Fruit fly (Drosophila melanogaster) whole organism, embryonic: ENCODE measurements around the gene His3.3B.

Experiments
- Atf3 ChIP-seq: fragments of 200-800 bp; sonication (Bioruptor generic); optimal IDR thresholded peaks from 3 replicates; lab custom pipeline; 2016; ENCODE audit warnings: missing biosample characterization, missing genetic modification characterization
- Bdp1 ChIP-seq: fragments of 200-800 bp; sonication (Bioruptor generic); optimal IDR thresholded peaks from 3 replicates; lab custom pipeline; 2016; ENCODE audit warnings: missing biosample characterization, missing genetic modification characterization
- C15 ChIP-seq: fragments of 200-800 bp; sonication (Bioruptor generic); IDR thresholded peaks from 3 replicates; pipeline ENCODE4 v1.3.6; 2022; ENCODE audit warnings: missing biosample characterization, missing genetic modification characterization
- CG10267 ChIP-seq: fragments of 200-800 bp; sonication (Bioruptor generic); optimal IDR thresholded peaks from 2 replicates; lab custom pipeline; 2018; ENCODE audit warnings: missing biosample characterization, mild to moderate bottlenecking, missing genetic modification characterization, moderate library complexity
- CG10274 ChIP-seq: fragments of 200-800 bp; sonication (Bioruptor generic); optimal IDR thresholded peaks from 3 replicates; lab custom pipeline; 2017; ENCODE audit warnings: missing biosample characterization, mild to moderate bottlenecking, missing genetic modification characterization
- CG10462 ChIP-seq: fragments of 200-800 bp; sonication (Bioruptor generic); optimal IDR thresholded peaks from 2 replicates; lab custom pipeline; 2016; ENCODE audit warnings: missing biosample characterization, missing genetic modification characterization
- CG11695 ChIP-seq: fragments of 200-800 bp; sonication (Bioruptor generic); IDR thresholded peaks from 3 replicates; pipeline ENCODE4 v1.3.6; 2022; ENCODE audit warnings: missing biosample characterization, missing genetic modification characterization
- CG11696 ChIP-seq: fragments of 200-800 bp; sonication (Bioruptor generic); IDR thresholded peaks from 2 replicates; pipeline ENCODE4 v1.3.6; 2022; ENCODE audit warnings: missing biosample characterization, missing genetic modification characterization
- CG1233 ChIP-seq: fragments of 200-800 bp; sonication (Bioruptor generic); optimal IDR thresholded peaks from 4 replicates; lab custom pipeline; 2018; ENCODE audit warnings: missing biosample characterization, mild to moderate bottlenecking, missing genetic modification characterization
- CG15269 ChIP-seq: fragments of 200-800 bp; sonication (Bioruptor generic); optimal IDR thresholded peaks from 2 replicates; lab custom pipeline; 2018; ENCODE audit warnings: missing biosample characterization, mild to moderate bottlenecking, missing genetic modification characterization, moderate library complexity
- CG15479 ChIP-seq: fragments of 200-800 bp; sonication (Bioruptor generic); optimal IDR thresholded peaks from 3 replicates; lab custom pipeline; 2019; ENCODE audit warnings: missing biosample characterization, mild to moderate bottlenecking, missing genetic modification characterization, moderate library complexity
- CG15514 ChIP-seq: fragments of 200-800 bp; sonication (Bioruptor generic); optimal IDR thresholded peaks from 3 replicates; lab custom pipeline; 2017; ENCODE audit warnings: missing biosample characterization, missing genetic modification characterization, mild to moderate bottlenecking, moderate library complexity, missing genetic modification reagents
- CG15601 ChIP-seq: fragments of 200-800 bp; sonication (Bioruptor generic); optimal IDR thresholded peaks from 3 replicates; lab custom pipeline; 2019; ENCODE audit warnings: missing biosample characterization, mild to moderate bottlenecking, missing genetic modification characterization, moderate library complexity
- CG17385 ChIP-seq: fragments of 200-800 bp; sonication (Bioruptor generic); optimal IDR thresholded peaks from 3 replicates; lab custom pipeline; 2018; ENCODE audit warnings: missing biosample characterization, mild to moderate bottlenecking, missing genetic modification characterization
- CG2712 ChIP-seq: fragments of 200-800 bp; optimal IDR thresholded peaks from 3 replicates; lab custom pipeline; 2019; ENCODE audit warnings: missing biosample characterization, mild to moderate bottlenecking, missing genetic modification characterization, moderate library complexity
- CG2875 ChIP-seq: fragments of 200-800 bp; sonication (Bioruptor generic); optimal IDR thresholded peaks from 2 replicates; lab custom pipeline; 2017; ENCODE audit warnings: missing biosample characterization, mild to moderate bottlenecking, missing genetic modification characterization, missing genetic modification reagents
- CG2889 ChIP-seq: fragments of 200-800 bp; sonication (Bioruptor generic); IDR thresholded peaks from 3 replicates; pipeline ENCODE4 v1.3.6; 2022; ENCODE audit warnings: missing biosample characterization, missing genetic modification characterization
- CG30020 ChIP-seq: fragments of 200-800 bp; optimal IDR thresholded peaks from 2 replicates; lab custom pipeline; 2019; ENCODE audit warnings: missing biosample characterization, mild to moderate bottlenecking, missing genetic modification characterization, moderate library complexity
- CG34376 ChIP-seq: fragments of 200-800 bp; sonication (Bioruptor generic); optimal IDR thresholded peaks from 2 replicates; lab custom pipeline; 2018; ENCODE audit warnings: missing biosample characterization, mild to moderate bottlenecking, missing genetic modification characterization
- CG3995 ChIP-seq: fragments of 200-800 bp; sonication (Bioruptor generic); optimal IDR thresholded peaks from 3 replicates; lab custom pipeline; 2016; ENCODE audit warnings: missing biosample characterization, missing genetic modification characterization
- CG6254 ChIP-seq: fragments of 200-800 bp; sonication (Bioruptor generic); optimal IDR thresholded peaks from 3 replicates; lab custom pipeline; 2017; ENCODE audit warnings: mild to moderate bottlenecking, missing biosample characterization, missing genetic modification reagents, missing genetic modification characterization
- CG6813 ChIP-seq: fragments of 200-800 bp; sonication (Bioruptor generic); optimal IDR thresholded peaks from 2 replicates; lab custom pipeline; 2017; ENCODE audit warnings: missing biosample characterization, missing genetic modification characterization, mild to moderate bottlenecking, moderate library complexity, missing genetic modification reagents
- CG7928 ChIP-seq: fragments of 200-800 bp; sonication (Bioruptor generic); optimal IDR thresholded peaks from 2 replicates; lab custom pipeline; 2017; ENCODE audit warnings: missing biosample characterization, mild to moderate bottlenecking, missing genetic modification characterization
- CG9876 ChIP-seq: fragments of 200-800 bp; sonication (Bioruptor generic); optimal IDR thresholded peaks from 2 replicates; lab custom pipeline; 2016; ENCODE audit warnings: missing biosample characterization, missing genetic modification characterization
- Dip3 ChIP-seq: fragments of 200-800 bp; sonication (Bioruptor generic); optimal IDR thresholded peaks from 3 replicates; lab custom pipeline; 2016; ENCODE audit warnings: missing biosample characterization, missing genetic modification characterization
- HLH4C ChIP-seq: fragments of 200-800 bp; sonication (Bioruptor generic); IDR thresholded peaks from 3 replicates; pipeline ENCODE4 v1.3.6; 2022; ENCODE audit warnings: missing biosample characterization, missing genetic modification characterization; ENCODE audit not compliant: partially characterized antibody
- HmgZ ChIP-seq: fragments of 200-800 bp; sonication (Bioruptor generic); optimal IDR thresholded peaks from 2 replicates; lab custom pipeline; 2018; ENCODE audit warnings: missing biosample characterization, mild to moderate bottlenecking, missing genetic modification characterization
- Hmr ChIP-seq: fragments of 200-800 bp; sonication (Bioruptor generic); optimal IDR thresholded peaks from 3 replicates; lab custom pipeline; 2017; ENCODE audit warnings: mild to moderate bottlenecking, missing biosample characterization, missing genetic modification reagents, missing genetic modification characterization
- Nf-YC ChIP-seq: fragments of 200-800 bp; optimal IDR thresholded peaks from 3 replicates; lab custom pipeline; 2019; ENCODE audit warnings: missing biosample characterization, mild to moderate bottlenecking, missing genetic modification characterization, moderate library complexity
- Optix ChIP-seq: fragments of 200-800 bp; sonication (Bioruptor generic); IDR thresholded peaks from 3 replicates; pipeline ENCODE4 v1.3.6; 2022; ENCODE audit warnings: missing biosample characterization, missing genetic modification characterization
- Poxn ChIP-seq: fragments of 200-800 bp; sonication (Bioruptor generic); IDR thresholded peaks from 2 replicates; pipeline ENCODE4 v1.3.6; 2022; ENCODE audit warnings: missing biosample characterization, missing genetic modification characterization
- Ptx1 ChIP-seq: fragments of 200-800 bp; sonication (Bioruptor generic); IDR thresholded peaks from 2 replicates; pipeline ENCODE4 v1.3.6; 2022; ENCODE audit warnings: missing biosample characterization, missing genetic modification characterization
- Rfx ChIP-seq: fragments of 200-800 bp; sonication (Bioruptor generic); IDR thresholded peaks from 2 replicates; pipeline ENCODE4 v1.3.6; 2022; ENCODE audit warnings: missing biosample characterization, missing genetic modification characterization
- Six4 ChIP-seq: fragments of 200-800 bp; sonication (Bioruptor generic); optimal IDR thresholded peaks from 2 replicates; lab custom pipeline; 2016; ENCODE audit warnings: missing biosample characterization, missing genetic modification characterization
- Xrp1 ChIP-seq: fragments of 200-800 bp; sonication (Bioruptor generic); IDR thresholded peaks from 2 replicates; pipeline ENCODE4 v1.3.6; 2022; ENCODE audit warnings: missing biosample characterization, missing genetic modification characterization
- az2 ChIP-seq: fragments of 200-800 bp; sonication (Bioruptor generic); optimal IDR thresholded peaks from 3 replicates; lab custom pipeline; 2016; ENCODE audit warnings: missing biosample characterization, missing genetic modification characterization
- bsh ChIP-seq, 2 experiments: fragments of 200-800 bp; sonication (Bioruptor generic); optimal IDR thresholded peaks; 2 replicates each; lab custom pipeline; 2017 to 2018; ENCODE audit warnings: mild to moderate bottlenecking in 2 of 2, missing biosample characterization in 2 of 2, missing genetic modification characterization in 2 of 2, moderate library complexity in 1 of 2
- cas ChIP-seq: fragments of 200-800 bp; sonication (Bioruptor generic); IDR thresholded peaks from 2 replicates; pipeline ENCODE4 v1.3.6; 2022; ENCODE audit warnings: missing biosample characterization, missing genetic modification characterization
- crol ChIP-seq: fragments of 200-800 bp; sonication (Bioruptor generic); IDR thresholded peaks from 2 replicates; pipeline ENCODE4 v1.3.6; 2022; ENCODE audit warnings: missing biosample characterization, missing genetic modification characterization
- esg ChIP-seq: fragments of 200-800 bp; sonication (Bioruptor generic); conservative IDR thresholded peaks from 2 replicates; pipeline ENCODE4 v1.3.6; 2022; ENCODE audit warnings: missing biosample characterization, missing genetic modification characterization
- gcm ChIP-seq: fragments of 200-800 bp; sonication (Bioruptor generic); optimal IDR thresholded peaks from 2 replicates; lab custom pipeline; 2019; ENCODE audit warnings: missing biosample characterization, mild to moderate bottlenecking, missing genetic modification characterization, moderate library complexity
- insv ChIP-seq, 2 experiments: fragments of 200-800 bp; sonication (Bioruptor generic); optimal IDR thresholded peaks; 3 replicates each; lab custom pipeline; 2016 to 2018; ENCODE audit warnings: missing biosample characterization in 2 of 2, missing genetic modification characterization in 2 of 2
- lmd ChIP-seq: fragments of 200-800 bp; sonication (Bioruptor generic); IDR thresholded peaks from 2 replicates; pipeline ENCODE4 v1.3.6; 2022; ENCODE audit warnings: missing biosample characterization, missing genetic modification characterization
- mam ChIP-seq: fragments of 200-800 bp; sonication (Bioruptor generic); optimal IDR thresholded peaks from 3 replicates; lab custom pipeline; 2016; ENCODE audit warnings: missing biosample characterization, missing genetic modification characterization
- pb ChIP-seq: fragments of 200-800 bp; sonication (Bioruptor generic); optimal IDR thresholded peaks from 3 replicates; lab custom pipeline; 2016; ENCODE audit warnings: missing biosample characterization, missing genetic modification characterization
- sd ChIP-seq: fragments of 200-800 bp; sonication (Bioruptor generic); optimal IDR thresholded peaks from 3 replicates; lab custom pipeline; 2018; ENCODE audit warnings: missing biosample characterization, mild to moderate bottlenecking, missing genetic modification characterization, moderate library complexity
- seq ChIP-seq: fragments of 200-800 bp; sonication (Bioruptor generic); IDR thresholded peaks from 2 replicates; pipeline ENCODE4 v1.3.6; 2022; ENCODE audit warnings: missing biosample characterization, missing genetic modification characterization
- sim ChIP-seq: fragments of 200-800 bp; sonication (Bioruptor generic); IDR thresholded peaks from 2 replicates; pipeline ENCODE4 v1.3.6; 2022; ENCODE audit warnings: missing biosample characterization, missing genetic modification characterization
- ssp ChIP-seq: fragments of 200-800 bp; sonication (Bioruptor generic); IDR thresholded peaks from 2 replicates; pipeline ENCODE4 v1.3.6; 2022; ENCODE audit warnings: missing biosample characterization, missing genetic modification characterization
- zen ChIP-seq: fragments of 200-800 bp; sonication (Bioruptor generic); optimal IDR thresholded peaks from 3 replicates; lab custom pipeline; 2018; ENCODE audit warnings: missing biosample characterization, mild to moderate bottlenecking, missing genetic modification characterization, moderate library complexity

His3.3B gene

dm6 chrX:9134922-9135453, 21.5 kb downstream of the His3.3B start, which contains the start of gene fend (continued):
- TF ChIP-seq C15 (no peak), Ptx1 (0 out of 2 replicates have a peak, but pooled peaks have one; percentile 29), ssp (no peak), sd (tag; lab: Kevin White, UChicago) (no peak), CG15269 (tag; lab: Kevin White, UChicago) (peak; percentile 57), CG2712 (tag; lab: Kevin White, UChicago) (peak; percentile 48), Atf3 (no peak), Hmr (GFP tag; lab: Kevin White, UChicago) (peak; percentile 48), CG10274 (GFP tag; lab: Kevin White, UChicago) (no peak), CG3995 (GFP tag; lab: Kevin White, UChicago) (no peak), CG2875 (GFP tag; lab: Kevin White, UChicago) (no peak), Six4 (peak; percentile 18), Bdp1 (GFP tag; lab: Kevin White, UChicago) (no peak), insv (GFP tag; optimal IDR thresholded peaks at IDR 0.05; lab: Kevin White, UChicago) (peak in 1 of 2 experiments; percentile 68), Dip3 (GFP tag; lab: Kevin White, UChicago) (no peak), CG2889 (GFP tag; lab: Robert Waterston, UW) (no peak), CG11696 (GFP tag; lab: Robert Waterston, UW) (no peak), CG15601 (no peak), CG15514 (GFP tag; lab: Kevin White, UChicago) (peak; percentile 97), Nf-YC (tag; lab: Kevin White, UChicago) (peak; percentile 55), Rfx (GFP tag; lab: Robert Waterston, UW) (peak; percentile 27; the same call in 1 of the 2 replicates), CG30020 (peak; percentile 2), CG7928 (GFP tag; lab: Kevin White, UChicago) (no peak), mam (GFP tag; lab: Kevin White, UChicago) (no peak), crol (GFP tag; lab: Robert Waterston, UW) (no peak), CG9876 (no peak), HLH4C (GFP tag; lab: Robert Waterston, UW) (no peak), sim (GFP tag; lab: Robert Waterston, UW) (no peak), Optix (no peak), esg (GFP tag; lab: Robert Waterston, UW) (0 out of 2 replicates have a peak, but pooled peaks have one; percentile 11), CG15479 (GFP tag; lab: Kevin White, UChicago) (peak; percentile 47), lmd (GFP tag; lab: Robert Waterston, UW) (peak; percentile 29; the same call in 1 of the 2 replicates), zen (peak; percentile 8), az2 (GFP tag; lab: Kevin White, UChicago) (peak; percentile 34), cas (GFP tag; lab: Robert Waterston, UW) (no peak), pb (GFP tag; lab: Kevin White, UChicago) (no peak), HmgZ (tag; lab: Kevin White, UChicago) (peak; percentile 41), CG10462 (GFP tag; lab: Kevin White, UChicago) (no peak), CG6254 (GFP tag; lab: Kevin White, UChicago) (no peak), CG10267 (tag; lab: Kevin White, UChicago) (peak; percentile 46), CG34376 (peak; percentile 37), CG17385 (peak; percentile 33), gcm (GFP tag; lab: Kevin White, UChicago) (peak; percentile 12), CG11695 (GFP tag; lab: Robert Waterston, UW) (no peak), CG1233 (GFP tag; lab: Kevin White, UChicago) (peak; percentile 21), bsh (GFP tag; optimal IDR thresholded peaks at IDR 0.05; lab: Kevin White, UChicago) (peak in 1 of 2 experiments; percentile 32), Xrp1 (peak; percentile 28; the same call in 1 of the 2 replicates), CG6813 (no peak), Poxn (GFP tag; lab: Robert Waterston, UW) (no peak), seq (GFP tag; lab: Robert Waterston, UW) (0 out of 2 replicates have a peak, but pooled peaks have one; percentile 10)
